Worm (Caenorhabditis elegans) whole organism, L2 larva: ENCODE results near the gene C16B8.3.

Source experiments
- C34F6.9 ChIP-seq: fragments of 150-350 bp; optimal IDR thresholded peaks from 2 replicates; lab custom pipeline; 2014; ENCODE audit warnings: missing biosample characterization, missing genetic modification characterization
- F13H6.1 ChIP-seq: sonication (generic microtip); optimal IDR thresholded peaks from 2 replicates; lab custom pipeline; 2016; ENCODE audit warnings: missing genetic modification characterization, missing compliant biosample characterization
- ZK546.5 ChIP-seq: sonication (generic microtip); optimal IDR thresholded peaks from 2 replicates; lab custom pipeline; 2017; ENCODE audit warnings: missing biosample characterization, missing genetic modification characterization
- alr-1 ChIP-seq: fragments of 150-350 bp; optimal IDR thresholded peaks from 2 replicates; lab custom pipeline; 2014; ENCODE audit warnings: missing biosample characterization, missing genetic modification characterization
- aly-2 ChIP-seq: fragments of 150-350 bp; optimal IDR thresholded peaks from 2 replicates; lab custom pipeline; 2014; ENCODE audit warnings: missing biosample characterization, missing genetic modification characterization
- blmp-1 ChIP-seq: sonication (generic microtip); optimal IDR thresholded peaks from 2 replicates; lab custom pipeline; 2017; ENCODE audit warnings: missing genetic modification characterization, mild to moderate bottlenecking, missing compliant biosample characterization, antibody characterized with exemption, moderate library complexity; ENCODE audit not compliant: insufficient read depth
- ceh-16 ChIP-seq: fragments of 150-350 bp; optimal IDR thresholded peaks from 2 replicates; lab custom pipeline; 2014; ENCODE audit warnings: missing biosample characterization, missing genetic modification characterization
- ceh-82 ChIP-seq: fragments of 150-350 bp; optimal IDR thresholded peaks from 2 replicates; lab custom pipeline; 2014; ENCODE audit warnings: missing biosample characterization, missing genetic modification characterization
- crh-2 ChIP-seq: sonication (generic microtip); optimal IDR thresholded peaks from 2 replicates; lab custom pipeline; 2017; ENCODE audit warnings: missing biosample characterization, missing genetic modification characterization
- egl-27 ChIP-seq: sonication (generic microtip); optimal IDR thresholded peaks from 3 replicates; lab custom pipeline; 2017; ENCODE audit warnings: missing biosample characterization, missing genetic modification reagents, missing genetic modification characterization
- elt-3 ChIP-seq: sonication (generic microtip); optimal IDR thresholded peaks from 2 replicates; lab custom pipeline; 2017; ENCODE audit warnings: missing biosample characterization, missing genetic modification characterization
- lin-11 ChIP-seq: fragments of 150-350 bp; sonication (generic microtip); optimal IDR thresholded peaks from 2 replicates; lab custom pipeline; 2014; ENCODE audit warnings: missing biosample characterization, missing genetic modification characterization, inconsistent platforms, mixed read lengths
- lin-13 ChIP-seq: fragments of 150-350 bp; optimal IDR thresholded peaks from 2 replicates; lab custom pipeline; 2014; ENCODE audit warnings: missing biosample characterization, missing genetic modification reagents, missing genetic modification characterization
- lin-39 ChIP-seq: fragments of 150-350 bp; optimal IDR thresholded peaks from 2 replicates; lab custom pipeline; 2014; ENCODE audit warnings: missing biosample characterization, missing genetic modification reagents, missing genetic modification characterization
- lsy-2 ChIP-seq, 2 experiments: fragments of 150-350 bp in 1 of 2; sonication (generic microtip) in 1 of 2; optimal IDR thresholded peaks; 2 replicates each; lab custom pipeline; 2014 to 2017; ENCODE audit warnings: missing biosample characterization in 2 of 2, missing genetic modification characterization in 2 of 2
- mab-5 ChIP-seq: fragments of 150-350 bp; optimal IDR thresholded peaks from 2 replicates; lab custom pipeline; 2014; ENCODE audit warnings: missing biosample characterization, missing genetic modification characterization
- mbf-1 ChIP-seq: sonication (generic microtip); optimal IDR thresholded peaks from 2 replicates; lab custom pipeline; 2017; ENCODE audit warnings: missing biosample characterization, missing genetic modification characterization
- nhr-10 ChIP-seq: sonication (generic microtip); optimal IDR thresholded peaks from 2 replicates; lab custom pipeline; 2017; ENCODE audit warnings: missing biosample characterization, missing genetic modification characterization
- nhr-11 ChIP-seq: fragments of 150-350 bp; optimal IDR thresholded peaks from 2 replicates; lab custom pipeline; 2014; ENCODE audit warnings: missing biosample characterization, missing genetic modification characterization
- nhr-12 ChIP-seq: fragments of 150-350 bp; optimal IDR thresholded peaks from 2 replicates; lab custom pipeline; 2014; ENCODE audit warnings: missing biosample characterization, missing genetic modification characterization
- nhr-129 ChIP-seq: fragments of 150-350 bp; optimal IDR thresholded peaks from 2 replicates; lab custom pipeline; 2014; ENCODE audit warnings: missing biosample characterization, missing genetic modification characterization
- nhr-25 ChIP-seq: fragments of 150-350 bp; sonication (generic microtip); optimal IDR thresholded peaks from 3 replicates; lab custom pipeline; 2014; ENCODE audit warnings: missing biosample characterization, missing genetic modification characterization
- nhr-6 ChIP-seq: fragments of 150-350 bp; optimal IDR thresholded peaks from 2 replicates; lab custom pipeline; 2014; ENCODE audit warnings: missing biosample characterization, missing genetic modification characterization
- sem-4 ChIP-seq: fragments of 150-350 bp; optimal IDR thresholded peaks from 2 replicates; lab custom pipeline; 2014; ENCODE audit warnings: missing biosample characterization, missing genetic modification reagents, missing genetic modification characterization
- sma-3 ChIP-seq: sonication (generic microtip); optimal IDR thresholded peaks from 2 replicates; lab custom pipeline; 2016; ENCODE audit warnings: missing genetic modification reagents, missing genetic modification characterization, missing compliant biosample characterization
- sma-9 ChIP-seq, 2 experiments: fragments of 150-350 bp in 1 of 2; sonication (generic microtip) in 1 of 2; optimal IDR thresholded peaks; 2 replicates each; lab custom pipeline; 2014 to 2016; ENCODE audit warnings: missing genetic modification characterization in 2 of 2, mild to moderate bottlenecking in 1 of 2, missing biosample characterization in 1 of 2, missing compliant biosample characterization in 1 of 2, missing genetic modification reagents in 1 of 2, moderate library complexity in 1 of 2
- snpc-4 ChIP-seq: fragments of 150-350 bp; optimal IDR thresholded peaks from 2 replicates; lab custom pipeline; 2014; ENCODE audit warnings: missing biosample characterization, missing genetic modification characterization
- unc-39 ChIP-seq: fragments of 150-350 bp; optimal IDR thresholded peaks from 2 replicates; lab custom pipeline; 2014; ENCODE audit warnings: missing biosample characterization, missing genetic modification characterization
- unc-55 ChIP-seq: fragments of 150-350 bp; sonication (generic microtip); optimal IDR thresholded peaks from 3 replicates; lab custom pipeline; 2014; ENCODE audit warnings: missing biosample characterization, missing genetic modification reagents, missing genetic modification characterization
- unc-62 ChIP-seq: fragments of 150-350 bp; optimal IDR thresholded peaks from 2 replicates; lab custom pipeline; 2014; ENCODE audit warnings: missing biosample characterization, missing genetic modification reagents, missing genetic modification characterization
- zag-1 ChIP-seq: fragments of 150-350 bp; optimal IDR thresholded peaks from 2 replicates; lab custom pipeline; 2014; ENCODE audit warnings: missing biosample characterization, missing genetic modification characterization
- ztf-1 ChIP-seq: fragments of 200-800 bp; sonication (Bioruptor generic); conservative IDR thresholded peaks from 2 replicates; pipeline ENCODE4 v1.3.6; 2022; ENCODE audit warnings: missing genetic modification characterization, missing compliant biosample characterization
- ztf-11 ChIP-seq: sonication (generic microtip); optimal IDR thresholded peaks from 2 replicates; lab custom pipeline; 2017; ENCODE audit warnings: missing biosample characterization, missing genetic modification characterization

Gene C16B8.3

ce11 chrX:3990941-3991340 lies 22.5 kb upstream of the C16B8.3 start:
- no peak for TF ChIP-seq sem-4 (tag; lab: Kevin White, UChicago)
- no peak for TF ChIP-seq lin-11
- TF ChIP-seq sma-3: no peak
- no peak for TF ChIP-seq egl-27 (tag; lab: Kevin White, UChicago)
- no peak for TF ChIP-seq nhr-25
- TF ChIP-seq nhr-12 (tag; lab: Kevin White, UChicago): no peak
- TF ChIP-seq mbf-1: no peak
- TF ChIP-seq nhr-6 (tag; lab: Kevin White, UChicago): no peak
- TF ChIP-seq elt-3: no peak
- TF ChIP-seq unc-55 (GFP tag; lab: Kevin White, UChicago): no peak

- TF ChIP-seq lin-13 (GFP tag; lab: Kevin White, UChicago): no peak
- TF ChIP-seq alr-1 (tag; lab: Kevin White, UChicago): no peak
- no peak for TF ChIP-seq mbf-1
- TF ChIP-seq sma-9 (GFP tag; optimal IDR thresholded peaks at IDR 0.05; lab: Kevin White, UChicago): peak; percentile 7
- no peak for TF ChIP-seq sma-9 (tag; optimal IDR thresholded peaks at IDR 0.05; lab: Kevin White, UChicago)
- TF ChIP-seq F13H6.1 (tag; lab: Kevin White, UChicago): no peak
- no peak for TF ChIP-seq lin-11
- peak; percentile 12 for TF ChIP-seq C34F6.9
- peak; percentile 5 for TF ChIP-seq unc-55 (GFP tag; lab: Kevin White, UChicago)
- TF ChIP-seq zag-1 (tag; lab: Kevin White, UChicago): no peak
- TF ChIP-seq ZK546.5 (tag; lab: Kevin White, UChicago): no peak
- TF ChIP-seq nhr-129: peak; percentile 2
These were observed 22.1 kb upstream of the C16B8.3 start for ce11 chrX:3990495-3990894.

- TF ChIP-seq snpc-4 (tag; lab: Kevin White, UChicago): no peak
These were observed 20.1 kb upstream of the C16B8.3 start for ce11 chrX:3988575-3988974.

- no peak for TF ChIP-seq lsy-2 (tag; optimal IDR thresholded peaks at IDR 0.05; lab: Kevin White, UChicago)
- peak; percentile 62 for TF ChIP-seq blmp-1
These were observed 13.9 kb upstream of the C16B8.3 start for ce11 chrX:3982370-3982769.

ce11 chrX:3979146-3979545 lies 10.7 kb upstream of the C16B8.3 start:
- no peak for TF ChIP-seq ceh-16 (tag; lab: Kevin White, UChicago)
- TF ChIP-seq aly-2: no peak

ce11 chrX:3977271-3977670 lies 8.8 kb upstream of the C16B8.3 start:
- no peak for TF ChIP-seq crh-2 (tag; lab: Kevin White, UChicago)
- no peak for TF ChIP-seq ZK546.5 (tag; lab: Kevin White, UChicago)
- TF ChIP-seq blmp-1: no peak
- no peak for TF ChIP-seq ztf-11
- TF ChIP-seq mbf-1: no peak
- TF ChIP-seq unc-39 (tag; lab: Kevin White, UChicago): no peak
- TF ChIP-seq, all 48 proteins: peak for 0

- TF ChIP-seq C34F6.9 (no peak), lin-39 (no peak), unc-62 (GFP tag; lab: Kevin White, UChicago) (no peak), blmp-1 (no peak), lsy-2 (tag; optimal IDR thresholded peaks at IDR 0.05; lab: Kevin White, UChicago) (no peak), egl-27 (tag; lab: Kevin White, UChicago) (no peak), nhr-10 (no peak), sma-3 (no peak), nhr-11 (tag; lab: Kevin White, UChicago) (no peak), mbf-1 (no peak), F13H6.1 (tag; lab: Kevin White, UChicago) (no peak), unc-39 (tag; lab: Kevin White, UChicago) (no peak), zag-1 (tag; lab: Kevin White, UChicago) (no peak), mab-5 (tag; lab: Kevin White, UChicago) (no peak), ztf-1 (GFP tag; lab: Robert Waterston, UW) (no peak), ztf-11 (no peak), ZK546.5 (tag; lab: Kevin White, UChicago) (no peak), ceh-82 (tag; lab: Kevin White, UChicago) (no peak)
These were observed 8.3 kb upstream of the C16B8.3 start for ce11 chrX:3976755-3977154.
